Worm (Caenorhabditis elegans): ENCODE measurements around the gene zig-5.

The zig-5 gene

ce11 chrIII:10903009-10903609 lies 50.2 kb downstream of the zig-5 start:
- TF ChIP-seq F13H6.1 (tag; optimal IDR thresholded peaks at IDR 0.05) (no peak), ceh-14 (tag; optimal IDR thresholded peaks at IDR 0.05) (no peak), nfya-1 (tag; optimal IDR thresholded peaks at IDR 0.05) (no peak), ttx-3 (tag; optimal IDR thresholded peaks at IDR 0.05) (no peak), sdc-2 (tag; optimal IDR thresholded peaks at IDR 0.05) (no peak)

- TF ChIP-seq ceh-48 (tag; optimal IDR thresholded peaks at IDR 0.05) (no peak), unc-55 (GFP tag; optimal IDR thresholded peaks at IDR 0.05) (no peak), hlh-8 (tag; optimal IDR thresholded peaks at IDR 0.05) (no peak), unc-86 (tag; optimal IDR thresholded peaks at IDR 0.05) (no peak), fkh-6 (tag; optimal IDR thresholded peaks at IDR 0.05) (no peak), pros-1 (tag; optimal IDR thresholded peaks at IDR 0.05) (no peak), ceh-14 (tag; optimal IDR thresholded peaks at IDR 0.05) (no peak), Y22D7AL.16 (tag; optimal IDR thresholded peaks at IDR 0.05) (no peak), pat-9 (tag; optimal IDR thresholded peaks at IDR 0.05) (no peak), hlh-30 (tag; optimal IDR thresholded peaks at IDR 0.05; ENCODE audit: insufficient read depth) (no peak), pqm-1 (tag; optimal IDR thresholded peaks at IDR 0.05) (no peak), pax-1 (tag; optimal IDR thresholded peaks at IDR 0.05) (no peak), sdc-2 (tag; optimal IDR thresholded peaks at IDR 0.05) (no peak)
These were observed 51.0 kb downstream of the zig-5 start, which contains the start of gene unc-119 for ce11 chrIII:10902341-10902740. TSS of gene unc-119 (plus strand) at chrIII:10902641.

Data from whole organism, late embryonic.